Fruit fly (Drosophila melanogaster) whole organism, adult: Measurements from ENCODE around the gene fd96Cb.

Source experiments
- CG11617 ChIP-seq: fragments of 200-800 bp; sonication (Bioruptor generic); optimal IDR thresholded peaks from 2 replicates; lab custom pipeline; 2017; ENCODE audit warnings: mild to moderate bottlenecking, missing biosample characterization, missing genetic modification reagents, missing genetic modification characterization
- CG12768 ChIP-seq: fragments of 200-800 bp; sonication (Bioruptor generic); optimal IDR thresholded peaks from 2 replicates; lab custom pipeline; 2017; ENCODE audit warnings: missing biosample characterization, missing genetic modification characterization, mild to moderate bottlenecking, moderate library complexity, missing genetic modification reagents
- CG14711 ChIP-seq: fragments of 200-800 bp; sonication (Bioruptor generic); optimal IDR thresholded peaks from 2 replicates; lab custom pipeline; 2018; ENCODE audit warnings: missing biosample characterization, mild to moderate bottlenecking, missing genetic modification characterization, moderate library complexity
- CG33017 ChIP-seq: fragments of 200-800 bp; sonication (Bioruptor generic); optimal IDR thresholded peaks from 2 replicates; lab custom pipeline; 2018; ENCODE audit warnings: missing biosample characterization, mild to moderate bottlenecking, missing genetic modification characterization, moderate library complexity
- CG5204 ChIP-seq: fragments of 200-800 bp; sonication (Bioruptor generic); optimal IDR thresholded peaks from 2 replicates; lab custom pipeline; 2016; ENCODE audit warnings: missing biosample characterization, missing genetic modification characterization
- CG7045 ChIP-seq: fragments of 200-800 bp; sonication (Bioruptor generic); optimal IDR thresholded peaks from 2 replicates; lab custom pipeline; 2017; ENCODE audit warnings: missing biosample characterization, mild to moderate bottlenecking, missing genetic modification characterization
- Crg-1 ChIP-seq: fragments of 200-800 bp; sonication (Bioruptor generic); optimal IDR thresholded peaks from 2 replicates; lab custom pipeline; 2016; ENCODE audit warnings: missing biosample characterization, missing genetic modification characterization
- Hr96 ChIP-seq: fragments of 200-800 bp; sonication (Bioruptor generic); optimal IDR thresholded peaks from 2 replicates; lab custom pipeline; 2016; ENCODE audit warnings: missing biosample characterization, missing genetic modification characterization
- Mnt ChIP-seq: fragments of 200-800 bp; sonication (Bioruptor generic); optimal IDR thresholded peaks from 2 replicates; lab custom pipeline; 2016; ENCODE audit warnings: missing biosample characterization, mild to moderate bottlenecking, missing genetic modification characterization
- kay ChIP-seq: fragments of 200-800 bp; sonication (Bioruptor generic); peaks from one replicate; lab custom pipeline; 2016; ENCODE audit warnings: missing biosample characterization, missing genetic modification characterization, borderline replicate concordance
- ovo ChIP-seq: fragments of 200-800 bp; sonication (Bioruptor generic); optimal IDR thresholded peaks from 2 replicates; lab custom pipeline; 2016; ENCODE audit warnings: missing biosample characterization, missing genetic modification characterization
- pad ChIP-seq: fragments of 200-800 bp; sonication (Bioruptor generic); optimal IDR thresholded peaks from 3 replicates; lab custom pipeline; 2017; ENCODE audit warnings: missing biosample characterization, missing genetic modification characterization, mild to moderate bottlenecking, moderate library complexity, missing genetic modification reagents
- toe ChIP-seq: fragments of 200-800 bp; sonication (Bioruptor generic); optimal IDR thresholded peaks from 2 replicates; lab custom pipeline; 2016; ENCODE audit warnings: missing biosample characterization, missing genetic modification characterization

DNA sequence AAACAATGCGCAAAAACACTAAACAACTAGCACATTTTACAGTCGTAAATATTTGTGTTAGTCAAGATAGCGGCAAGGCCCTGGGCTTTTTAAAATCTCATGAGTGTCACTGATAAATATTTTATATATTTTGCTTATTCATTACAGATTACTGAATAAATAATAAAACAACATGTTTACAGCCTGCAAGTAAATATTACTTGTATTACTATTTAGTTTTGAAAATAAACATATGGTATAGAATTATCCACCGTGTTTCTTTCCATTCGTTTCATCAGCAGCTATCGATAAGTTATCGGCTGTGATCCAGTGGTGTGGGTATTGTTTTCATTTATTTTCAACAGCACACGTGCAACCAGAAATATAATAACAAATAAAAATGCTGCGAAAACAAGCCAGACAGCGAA lies 20.3 kb upstream of the fd96Cb start, which contains the start of the genes shams and CG11920:
- TF ChIP-seq Hr96 = no peak
- peak; percentile 96 for TF ChIP-seq Mnt
- TF ChIP-seq ovo (GFP tag; lab: Kevin White, UChicago) = no peak
- peak; percentile 12 for TF ChIP-seq CG11617 (GFP tag; lab: Kevin White, UChicago)
- TF ChIP-seq Crg-1 (GFP tag; lab: Kevin White, UChicago) = no peak
- TF ChIP-seq CG14711 (tag; lab: Kevin White, UChicago) = peak; percentile 59
- TF ChIP-seq CG7045 (GFP tag; lab: Kevin White, UChicago) = no peak
- TF ChIP-seq CG5204 (GFP tag; lab: Kevin White, UChicago) = no peak
- peak; percentile 9 for TF ChIP-seq CG12768
- peak; percentile 30 for TF ChIP-seq toe (GFP tag; lab: Kevin White, UChicago)
- no peak for TF ChIP-seq kay (GFP tag; lab: Kevin White, UChicago)
- TF ChIP-seq pad (GFP tag; lab: Kevin White, UChicago) = no peak
- TF ChIP-seq CG33017 (tag; lab: Kevin White, UChicago) = no peak
